Worm (Caenorhabditis elegans) whole organism, early embryonic: ENCODE results near the gene spr-3.

ENCODE experiments used
- B0310.2 ChIP-seq: sonication (generic microtip); optimal IDR thresholded peaks from 2 replicates; lab custom pipeline; 2016; ENCODE audit warnings: mild to moderate bottlenecking, missing genetic modification characterization, missing compliant biosample characterization
- F13C5.2 ChIP-seq: sonication (generic microtip); optimal IDR thresholded peaks from 2 replicates; lab custom pipeline; 2017; ENCODE audit warnings: mild to moderate bottlenecking, missing genetic modification characterization, inconsistent platforms, missing compliant biosample characterization
- aly-1 ChIP-seq: sonication (generic microtip); optimal IDR thresholded peaks from 2 replicates; lab custom pipeline; 2016; ENCODE audit warnings: missing genetic modification characterization, missing compliant biosample characterization
- ama-1 ChIP-seq: fragments of 150-350 bp; optimal IDR thresholded peaks from 2 replicates; lab custom pipeline; 2014
- ceh-13 ChIP-seq: fragments of 200-800 bp; sonication (Bioruptor generic); optimal IDR thresholded peaks from 2 replicates; lab custom pipeline; 2018; ENCODE audit warnings: mild to moderate bottlenecking, missing genetic modification characterization, missing compliant biosample characterization
- ceh-36 ChIP-seq: sonication (generic microtip); optimal IDR thresholded peaks from 2 replicates; lab custom pipeline; 2016; ENCODE audit warnings: missing genetic modification characterization, inconsistent platforms, missing compliant biosample characterization
- ets-7 ChIP-seq: sonication (generic microtip); optimal IDR thresholded peaks from 2 replicates; lab custom pipeline; 2016; ENCODE audit warnings: missing genotype, missing genetic modification characterization, missing compliant biosample characterization
- flt-1 ChIP-seq: fragments of 200-800 bp; sonication (Bioruptor generic); IDR thresholded peaks from 2 replicates; pipeline ENCODE4 v1.3.6; 2022; ENCODE audit warnings: missing genetic modification characterization, missing compliant biosample characterization
- hmbx-1 ChIP-seq: sonication (generic microtip); optimal IDR thresholded peaks from 2 replicates; lab custom pipeline; 2016; ENCODE audit warnings: mild to moderate bottlenecking, missing genetic modification characterization, missing compliant biosample characterization
- hmg-4 ChIP-seq: fragments of 200-800 bp; sonication (Bioruptor generic); optimal IDR thresholded peaks from 2 replicates; lab custom pipeline; 2018; ENCODE audit warnings: mild to moderate bottlenecking, missing genetic modification characterization, missing compliant biosample characterization
- hnd-1 ChIP-seq: sonication (generic microtip); optimal IDR thresholded peaks from 2 replicates; lab custom pipeline; 2016; ENCODE audit warnings: missing genetic modification characterization, missing compliant biosample characterization
- pes-1 ChIP-seq: fragments of 200-800 bp; sonication (Bioruptor generic); IDR thresholded peaks from 2 replicates; pipeline ENCODE4 v1.3.6; 2022; ENCODE audit warnings: missing genetic modification reagents, missing genetic modification characterization, missing compliant biosample characterization
- scrt-1 ChIP-seq: fragments of 200-800 bp; sonication (Bioruptor generic); IDR thresholded peaks from 2 replicates; pipeline ENCODE4 v1.3.6; 2022; ENCODE audit warnings: missing genetic modification characterization, missing compliant biosample characterization
- sea-1 ChIP-seq: fragments of 200-800 bp; sonication (Bioruptor generic); conservative IDR thresholded peaks from 2 replicates; pipeline ENCODE4 v1.3.6; 2022; ENCODE audit warnings: missing genetic modification characterization, missing compliant biosample characterization
- tbx-11 ChIP-seq: fragments of 200-800 bp; sonication (Bioruptor generic); IDR thresholded peaks from 2 replicates; pipeline ENCODE4 v1.3.6; 2022; ENCODE audit warnings: missing genetic modification characterization, missing compliant biosample characterization
- tbx-37 ChIP-seq: fragments of 200-800 bp; sonication (Bioruptor generic); conservative IDR thresholded peaks from 2 replicates; pipeline ENCODE4 v1.3.6; 2022; ENCODE audit warnings: missing genetic modification reagents, missing genetic modification characterization, missing compliant biosample characterization
- tra-4 ChIP-seq: sonication (generic microtip); optimal IDR thresholded peaks from 2 replicates; lab custom pipeline; 2017; ENCODE audit warnings: missing genetic modification characterization, missing compliant biosample characterization

spr-3 gene

DNA sequence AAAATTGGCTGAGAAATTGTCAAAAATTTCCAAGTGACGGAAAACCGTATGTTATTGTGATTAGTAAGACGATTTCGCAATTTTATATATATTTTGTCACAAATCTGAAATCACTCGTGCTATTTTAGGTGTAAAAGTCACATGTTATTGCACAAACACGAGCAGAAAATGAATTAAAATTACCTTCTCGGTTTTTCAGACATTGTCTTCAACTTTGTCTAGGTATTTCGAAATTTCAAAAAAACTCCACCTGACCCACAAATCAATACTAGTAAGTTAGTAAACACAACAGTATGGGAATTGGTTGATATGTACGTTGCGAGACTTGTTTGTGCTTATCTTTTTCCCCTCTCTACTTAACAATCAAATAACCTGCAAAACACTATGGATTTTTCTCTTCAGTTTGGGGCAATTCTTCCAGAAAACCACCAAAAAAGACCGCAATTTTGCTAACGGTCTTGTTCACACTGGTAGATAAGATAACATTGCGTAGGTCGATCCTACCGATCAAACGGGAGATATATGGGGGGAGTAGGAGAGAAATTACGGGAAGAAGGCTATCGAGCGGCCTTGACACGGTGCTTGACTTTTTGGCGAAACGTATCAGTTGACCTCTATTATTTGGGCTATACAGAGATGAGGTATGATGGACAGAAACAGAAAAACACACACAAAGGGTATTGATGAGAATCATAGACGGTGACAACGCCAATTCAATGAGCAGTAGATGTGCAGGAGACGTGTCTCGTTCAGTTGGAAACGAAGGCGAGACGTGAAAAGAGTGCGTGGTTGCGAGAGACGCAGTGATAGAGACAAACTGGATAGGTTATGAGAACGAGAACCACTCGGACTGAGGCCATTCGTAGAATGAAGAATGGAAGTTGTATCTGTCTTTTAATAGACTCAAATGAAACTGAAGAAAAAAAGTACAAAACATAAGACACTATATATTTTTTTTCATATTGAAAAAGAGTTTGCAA, 8.2 kb downstream of the spr-3 start, which contains the start of gene C07A12.7:
Gene C07A12.7 (minus strand): TSS at position 308 of the 980 bp plus-strand sequence.
- TF ChIP-seq ama-1 (no peak), tbx-11 (GFP tag; lab: Robert Waterston, UW) (0 out of 2 replicates have a peak, but pooled peaks have one; percentile 39), hmg-4 (GFP tag; lab: Kevin White, UChicago) (peak; percentile 32), sea-1 (GFP tag; lab: Robert Waterston, UW) (no peak), ceh-36 (tag; lab: Kevin White, UChicago) (no peak), flt-1 (no peak)

- no peak for TF ChIP-seq F13C5.2 (tag; lab: Kevin White, UChicago)
Observed at ce11 chrX:4523315-4523714, 9.4 kb downstream of the spr-3 start.

- 0 out of 2 replicates have a peak, but pooled peaks have one; percentile 20 for TF ChIP-seq sea-1 (GFP tag; lab: Robert Waterston, UW)
- TF ChIP-seq flt-1, result peak; percentile 40; the same call in 1 of the 2 replicates
- TF ChIP-seq aly-1 (tag; lab: Kevin White, UChicago), result no peak
- 0 out of 2 replicates have a peak, but pooled peaks have one; percentile 36 for TF ChIP-seq tbx-37
- peak; percentile 90 for TF ChIP-seq hmg-4 (GFP tag; lab: Kevin White, UChicago)
- TF ChIP-seq ets-7 (tag; lab: Kevin White, UChicago), result no peak
- TF ChIP-seq ceh-13, result no peak
- peak; percentile 76 for TF ChIP-seq F13C5.2 (tag; lab: Kevin White, UChicago)
- TF ChIP-seq tra-4 (tag; lab: Kevin White, UChicago), result no peak
- no peak for TF ChIP-seq ceh-36 (tag; lab: Kevin White, UChicago)
- TF ChIP-seq tbx-11 (GFP tag; lab: Robert Waterston, UW), result no peak
- TF ChIP-seq ama-1, result peak; percentile 32
- TF ChIP-seq scrt-1 (GFP tag; lab: Robert Waterston, UW), result peak; percentile 53; the same call in 1 of the 2 replicates
- TF ChIP-seq pes-1 (GFP tag; lab: Robert Waterston, UW), result peak; percentile 46
- peak; percentile 71 for TF ChIP-seq B0310.2
- no peak for TF ChIP-seq hnd-1
- no peak for TF ChIP-seq hmbx-1 (tag; lab: Kevin White, UChicago)
Observed at ce11 chrX:4523887-4524350, 10.0 kb downstream of the spr-3 start, which contains the start of gene pdi-2. pdi-2 (plus strand) TSS chrX:4524155.

DNA sequence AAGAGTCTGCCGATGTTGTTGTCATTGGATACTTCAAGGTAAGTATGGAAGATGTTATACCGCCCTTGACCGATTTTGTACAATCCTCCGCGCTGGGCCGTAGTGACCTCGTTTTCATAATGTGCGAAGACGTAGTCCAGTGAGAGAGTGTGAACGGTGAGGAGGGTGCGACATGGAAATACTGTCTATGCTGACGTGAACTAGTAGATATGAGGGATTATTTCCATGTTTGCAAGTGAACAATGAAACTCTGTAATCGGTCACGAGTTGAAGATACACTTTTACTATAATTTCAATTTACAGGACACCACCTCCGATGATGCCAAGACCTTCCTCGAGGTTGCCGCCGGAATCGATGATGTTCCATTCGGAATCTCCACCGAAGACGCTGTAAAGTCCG, 11.0 kb downstream of the spr-3 start:
- TF ChIP-seq tbx-11 (GFP tag; lab: Robert Waterston, UW) (no peak), pes-1 (GFP tag; lab: Robert Waterston, UW) (0 out of 2 replicates have a peak, but pooled peaks have one; percentile 12)

DNA sequence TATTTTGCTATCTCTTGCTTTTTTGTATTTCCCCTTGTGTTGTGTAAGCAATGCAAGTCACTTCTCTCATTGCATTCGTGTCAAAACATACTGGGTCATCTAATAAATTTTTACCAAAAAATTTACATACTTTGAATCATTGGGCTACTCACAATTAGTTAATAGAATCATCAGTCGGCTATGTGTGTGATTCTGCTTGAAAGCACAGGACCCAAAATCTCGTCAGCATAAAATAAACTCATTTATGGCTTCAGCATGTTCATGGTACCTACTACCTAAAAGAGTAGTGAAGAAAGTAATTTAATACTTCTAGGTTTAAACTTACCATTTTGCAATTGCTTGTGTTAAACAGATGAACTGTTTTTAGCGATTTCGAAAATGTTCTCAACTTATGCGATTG, 12.5 kb downstream of the spr-3 start:
- TF ChIP-seq tra-4 (tag; lab: Kevin White, UChicago), result no peak

DNA sequence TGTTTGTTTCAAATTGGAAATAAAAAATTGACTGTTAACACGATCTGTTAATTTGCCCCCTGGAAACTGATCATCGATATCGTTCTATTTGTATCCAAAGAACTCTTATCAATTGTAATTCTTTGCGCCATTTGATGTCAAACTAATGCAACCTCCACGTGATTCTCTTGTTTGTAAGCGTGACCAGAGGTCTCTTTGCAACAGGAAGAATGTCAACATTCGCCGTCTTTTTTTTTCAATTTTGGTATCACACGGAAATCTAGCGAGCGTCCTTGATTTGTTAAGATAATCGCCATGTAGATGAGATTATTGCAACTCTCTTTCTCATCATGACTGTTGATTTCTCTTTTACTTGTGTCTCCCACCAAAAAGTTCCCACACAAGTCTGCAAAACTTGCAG, 15.0 kb downstream of the spr-3 start:
- TF ChIP-seq scrt-1 (GFP tag; lab: Robert Waterston, UW), result no peak
- no peak for TF ChIP-seq F13C5.2 (tag; lab: Kevin White, UChicago)
- TF ChIP-seq tbx-37, result no peak
- no peak for TF ChIP-seq B0310.2
- TF ChIP-seq hmg-4 (GFP tag; lab: Kevin White, UChicago), result no peak
- no peak for TF ChIP-seq aly-1 (tag; lab: Kevin White, UChicago)
- no peak for TF ChIP-seq ets-7 (tag; lab: Kevin White, UChicago)
- no peak for TF ChIP-seq flt-1
- no peak for TF ChIP-seq ama-1
- TF ChIP-seq hmbx-1 (tag; lab: Kevin White, UChicago), result no peak
- no peak for TF ChIP-seq tbx-11 (GFP tag; lab: Robert Waterston, UW)
- TF ChIP-seq pes-1 (GFP tag; lab: Robert Waterston, UW), result no peak
- TF ChIP-seq hnd-1, result no peak
- TF ChIP-seq ceh-36 (tag; lab: Kevin White, UChicago), result no peak
- no peak for TF ChIP-seq tra-4 (tag; lab: Kevin White, UChicago)

DNA sequence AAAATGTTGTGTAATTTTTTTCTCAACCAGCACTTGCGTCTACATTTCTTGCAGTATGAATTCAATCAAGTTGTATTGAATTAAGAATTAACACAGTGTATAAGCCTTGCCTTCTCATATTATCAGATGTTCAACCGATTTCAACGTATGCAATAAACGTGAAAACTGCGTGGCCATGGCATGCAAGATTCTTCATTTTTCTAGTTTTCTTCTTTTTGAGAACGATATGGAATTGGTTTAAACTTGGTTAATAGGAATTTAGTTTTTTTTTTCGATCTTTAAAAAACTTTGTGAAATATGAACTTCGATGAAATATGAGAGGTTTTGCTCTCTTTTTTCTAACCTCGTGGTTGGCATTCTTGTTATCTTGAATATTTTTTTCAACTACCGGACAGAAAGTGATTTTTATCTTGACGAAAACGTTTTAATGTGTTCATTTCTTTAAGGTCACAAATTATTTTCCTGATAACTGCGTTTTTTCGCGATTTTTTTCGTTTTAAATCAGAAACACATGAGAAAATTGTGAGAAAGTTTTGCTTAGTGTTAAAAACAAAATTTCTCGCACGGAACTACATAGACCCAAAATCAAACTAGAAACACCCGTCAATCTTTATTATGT, 16.6 kb downstream of the spr-3 start:
- TF ChIP-seq ceh-36 (tag; lab: Kevin White, UChicago) (no peak), ceh-13 (no peak), tbx-37 (no peak), hmbx-1 (tag; lab: Kevin White, UChicago) (no peak), hmg-4 (GFP tag; lab: Kevin White, UChicago) (no peak), sea-1 (GFP tag; lab: Robert Waterston, UW) (no peak), tbx-11 (GFP tag; lab: Robert Waterston, UW) (no peak), flt-1 (no peak), hnd-1 (no peak), aly-1 (tag; lab: Kevin White, UChicago) (no peak), B0310.2 (no peak), ets-7 (tag; lab: Kevin White, UChicago) (no peak), tra-4 (tag; lab: Kevin White, UChicago) (no peak), F13C5.2 (tag; lab: Kevin White, UChicago) (no peak), pes-1 (GFP tag; lab: Robert Waterston, UW) (no peak), scrt-1 (GFP tag; lab: Robert Waterston, UW) (no peak), ama-1 (no peak)
